Worm (Caenorhabditis elegans) whole organism, young adult: ENCODE results near the gene mdt-28.
A peak's percentile ranks its signal among the peaks of the same experiment; 100 is the strongest.

ENCODE experiments used
- B0019.2 ChIP-seq: fragments of 200-800 bp; sonication (Bioruptor generic); conservative IDR thresholded peaks from 2 replicates; pipeline ENCODE4 v1.3.6; 2022; ENCODE audit warnings: missing genetic modification reagents, missing genetic modification characterization, missing compliant biosample characterization
- F39B2.1 ChIP-seq: fragments of 200-800 bp; sonication (Bioruptor generic); IDR thresholded peaks from 2 replicates; pipeline ENCODE4 v1.3.6; 2022; ENCODE audit warnings: missing genetic modification reagents, missing genetic modification characterization, missing compliant biosample characterization
- F49E8.2 ChIP-seq: sonication (generic microtip); optimal IDR thresholded peaks from 3 replicates; lab custom pipeline; 2017; ENCODE audit warnings: missing genetic modification characterization, mild to moderate bottlenecking, missing compliant biosample characterization, antibody characterized with exemption, moderate library complexity; ENCODE audit not compliant: insufficient read depth
- F52B5.7 ChIP-seq: sonication (generic microtip); optimal IDR thresholded peaks from 2 replicates; lab custom pipeline; 2016; ENCODE audit warnings: mild to moderate bottlenecking, missing genetic modification characterization, missing compliant biosample characterization
- F57A8.1 ChIP-seq: fragments of 200-800 bp; sonication (Bioruptor generic); optimal IDR thresholded peaks from 2 replicates; lab custom pipeline; 2018; ENCODE audit warnings: mild to moderate bottlenecking, missing genetic modification characterization, moderate library complexity, missing compliant biosample characterization
- T07F8.4 ChIP-seq: sonication (generic microtip); optimal IDR thresholded peaks from 2 replicates; lab custom pipeline; 2016; ENCODE audit warnings: mild to moderate bottlenecking, missing genetic modification characterization, moderate library complexity, missing compliant biosample characterization
- Y53G8AR.9 ChIP-seq: fragments of 200-800 bp; sonication (Bioruptor generic); conservative IDR thresholded peaks from 2 replicates; pipeline ENCODE4 v1.3.6; 2022; ENCODE audit warnings: missing genetic modification reagents, missing genetic modification characterization, missing compliant biosample characterization
- Y67H2A.10 ChIP-seq: fragments of 200-800 bp; sonication (Bioruptor generic); conservative IDR thresholded peaks from 2 replicates; pipeline ENCODE4 v1.3.6; 2022; ENCODE audit warnings: missing genetic modification reagents, missing genetic modification characterization, missing compliant biosample characterization
- Y79H2A.3 ChIP-seq: fragments of 200-800 bp; sonication (Bioruptor generic); conservative IDR thresholded peaks from 2 replicates; pipeline ENCODE4 v1.3.6; 2022; ENCODE audit warnings: missing genetic modification reagents, missing genetic modification characterization, missing compliant biosample characterization
- ama-1 ChIP-seq, 3 experiments: fragments of 150-350 bp in 1 of 3; sonication (generic microtip) in 2 of 3; optimal IDR thresholded peaks; 2 replicates each; lab custom pipeline; 2014 to 2018; ENCODE audit warnings: missing biosample characterization in 2 of 3, missing genetic modification characterization in 2 of 3, missing genetic modification reagents in 2 of 3
- athp-1 ChIP-seq: sonication (generic microtip); optimal IDR thresholded peaks from 2 replicates; lab custom pipeline; 2017; ENCODE audit warnings: mild to moderate bottlenecking, missing genetic modification characterization, missing compliant biosample characterization
- attf-5 ChIP-seq: fragments of 200-800 bp; sonication (Bioruptor generic); optimal IDR thresholded peaks from 2 replicates; lab custom pipeline; 2018; ENCODE audit warnings: mild to moderate bottlenecking, missing genetic modification characterization, missing compliant biosample characterization
- cebp-1 ChIP-seq, 2 experiments: fragments of 200-800 bp in 1 of 2; sonication (Bioruptor generic) in 1 of 2; sonication (generic microtip) in 1 of 2; IDR thresholded peaks in 1 of 2; optimal IDR thresholded peaks in 1 of 2; 2 replicates each; pipeline versions ENCODE4 v1.3.6 to Lab custom; 2017 to 2022; ENCODE audit warnings: missing compliant biosample characterization in 2 of 2, missing genetic modification characterization in 2 of 2, mild to moderate bottlenecking in 1 of 2, missing genetic modification reagents in 1 of 2, moderate library complexity in 1 of 2
- ceh-40 ChIP-seq: fragments of 200-800 bp; sonication (Bioruptor generic); IDR thresholded peaks from 2 replicates; pipeline ENCODE4 v1.3.6; 2022; ENCODE audit warnings: missing genetic modification characterization, missing compliant biosample characterization
- ceh-58 ChIP-seq: fragments of 200-800 bp; sonication (Bioruptor generic); IDR thresholded peaks from 2 replicates; pipeline ENCODE4 v1.3.6; 2022; ENCODE audit warnings: missing genetic modification characterization, missing compliant biosample characterization
- chd-7 ChIP-seq: sonication (generic microtip); optimal IDR thresholded peaks from 2 replicates; lab custom pipeline; 2016; ENCODE audit warnings: mild to moderate bottlenecking, missing genetic modification characterization, moderate library complexity, missing compliant biosample characterization
- die-1 ChIP-seq: sonication (generic microtip); optimal IDR thresholded peaks from 2 replicates; lab custom pipeline; 2016; ENCODE audit warnings: missing genotype, mild to moderate bottlenecking, missing genetic modification characterization, missing compliant biosample characterization
- dpff-1 ChIP-seq: sonication (generic microtip); optimal IDR thresholded peaks from 2 replicates; lab custom pipeline; 2017; ENCODE audit warnings: mild to moderate bottlenecking, missing genetic modification characterization, missing compliant biosample characterization
- egl-44 ChIP-seq: fragments of 200-800 bp; sonication (Bioruptor generic); IDR thresholded peaks from 2 replicates; pipeline ENCODE4 v1.3.6; 2022; ENCODE audit warnings: missing genetic modification reagents, missing genetic modification characterization, missing compliant biosample characterization
- ekl-4 ChIP-seq: fragments of 200-800 bp; sonication (Bioruptor generic); IDR thresholded peaks from 2 replicates; pipeline ENCODE4 v1.3.6; 2022; ENCODE audit warnings: missing genetic modification reagents, missing genetic modification characterization, missing compliant biosample characterization
- ets-4 ChIP-seq: fragments of 200-800 bp; sonication (Bioruptor generic); optimal IDR thresholded peaks from 2 replicates; lab custom pipeline; 2018; ENCODE audit warnings: mild to moderate bottlenecking, missing genetic modification characterization, missing compliant biosample characterization
- hlh-12 ChIP-seq: sonication (generic microtip); optimal IDR thresholded peaks from 2 replicates; lab custom pipeline; 2016; ENCODE audit warnings: missing genetic modification characterization, missing compliant biosample characterization
- hlh-26 ChIP-seq: fragments of 200-800 bp; sonication (Bioruptor generic); conservative IDR thresholded peaks from 2 replicates; pipeline ENCODE4 v1.3.6; 2022; ENCODE audit warnings: missing genetic modification reagents, missing genetic modification characterization, missing compliant biosample characterization
- hmg-1.2 ChIP-seq: fragments of 200-800 bp; sonication (Bioruptor generic); IDR thresholded peaks from 2 replicates; pipeline ENCODE4 v1.3.6; 2022; ENCODE audit warnings: missing genetic modification reagents, missing genetic modification characterization, missing compliant biosample characterization
- hsf-1 ChIP-seq: fragments of 200-800 bp; sonication (Bioruptor generic); IDR thresholded peaks from 2 replicates; pipeline ENCODE4 v1.3.6; 2022; ENCODE audit warnings: missing genetic modification reagents, missing genetic modification characterization, missing compliant biosample characterization
- lin-26 ChIP-seq: fragments of 200-800 bp; sonication (Bioruptor generic); IDR thresholded peaks from 2 replicates; pipeline ENCODE4 v1.3.6; 2022; ENCODE audit warnings: missing genetic modification reagents, missing genetic modification characterization, missing compliant biosample characterization
- lin-54 ChIP-seq: fragments of 200-800 bp; sonication (Bioruptor generic); optimal IDR thresholded peaks from 2 replicates; lab custom pipeline; 2018; ENCODE audit warnings: mild to moderate bottlenecking, missing genetic modification characterization, missing compliant biosample characterization
- lir-1 ChIP-seq: fragments of 200-800 bp; sonication (Bioruptor generic); conservative IDR thresholded peaks from 2 replicates; pipeline ENCODE4 v1.3.6; 2022; ENCODE audit warnings: missing genetic modification reagents, missing genetic modification characterization, missing compliant biosample characterization
- lsl-1 ChIP-seq: fragments of 200-800 bp; sonication (Bioruptor generic); optimal IDR thresholded peaks from 2 replicates; lab custom pipeline; 2018; ENCODE audit warnings: mild to moderate bottlenecking, missing genetic modification characterization, moderate library complexity, missing compliant biosample characterization
- madf-10 ChIP-seq: sonication (generic microtip); optimal IDR thresholded peaks from 2 replicates; lab custom pipeline; 2016; ENCODE audit warnings: mild to moderate bottlenecking, missing genetic modification characterization, missing compliant biosample characterization
- madf-6 ChIP-seq: fragments of 200-800 bp; sonication (Bioruptor generic); IDR thresholded peaks from 2 replicates; pipeline ENCODE4 v1.3.6; 2022; ENCODE audit warnings: missing genetic modification reagents, missing genetic modification characterization, missing compliant biosample characterization
- nfya-2 ChIP-seq: fragments of 200-800 bp; sonication (Bioruptor generic); IDR thresholded peaks from 2 replicates; pipeline ENCODE4 v1.3.6; 2022; ENCODE audit warnings: missing genetic modification reagents, missing genetic modification characterization, missing compliant biosample characterization
- rcor-1 ChIP-seq: fragments of 200-800 bp; sonication (Bioruptor generic); IDR thresholded peaks from 2 replicates; pipeline ENCODE4 v1.3.6; 2022; ENCODE audit warnings: missing genetic modification reagents, missing genetic modification characterization, missing compliant biosample characterization
- snpc-1.1 ChIP-seq: sonication (generic microtip); optimal IDR thresholded peaks from 2 replicates; lab custom pipeline; 2017; ENCODE audit warnings: missing genetic modification characterization, mild to moderate bottlenecking, missing compliant biosample characterization, antibody characterized with exemption, moderate library complexity, missing genotype, missing genetic modification reagents; ENCODE audit not compliant: insufficient read depth
- sptf-2 ChIP-seq: fragments of 200-800 bp; sonication (Bioruptor generic); optimal IDR thresholded peaks from 2 replicates; lab custom pipeline; 2018; ENCODE audit warnings: mild to moderate bottlenecking, missing genetic modification characterization, missing compliant biosample characterization
- tbp1 ChIP-seq: fragments of 200-800 bp; sonication (Bioruptor generic); optimal IDR thresholded peaks from 2 replicates; lab custom pipeline; 2018; ENCODE audit warnings: mild to moderate bottlenecking, missing genetic modification characterization, missing compliant biosample characterization
- unc-62 ChIP-seq: fragments of 150-350 bp; optimal IDR thresholded peaks from 2 replicates; lab custom pipeline; 2014; ENCODE audit warnings: missing biosample characterization, missing genetic modification reagents, missing genetic modification characterization
- zfh-2 ChIP-seq: fragments of 200-800 bp; sonication (Bioruptor generic); conservative IDR thresholded peaks from 2 replicates; pipeline ENCODE4 v1.3.6; 2022; ENCODE audit warnings: missing genetic modification reagents, missing genetic modification characterization, missing compliant biosample characterization
- ztf-18 ChIP-seq: sonication (generic microtip); optimal IDR thresholded peaks from 2 replicates; lab custom pipeline; 2016; ENCODE audit warnings: missing genotype, mild to moderate bottlenecking, missing genetic modification characterization, missing compliant biosample characterization
- ztf-25 ChIP-seq: fragments of 200-800 bp; sonication (Bioruptor generic); IDR thresholded peaks from 2 replicates; pipeline ENCODE4 v1.3.6; 2022; ENCODE audit warnings: missing genetic modification reagents, missing genetic modification characterization, missing compliant biosample characterization
- ztf-26 ChIP-seq: sonication (generic microtip); optimal IDR thresholded peaks from 2 replicates; lab custom pipeline; 2017; ENCODE audit warnings: missing genetic modification characterization, missing compliant biosample characterization
- ztf-3 ChIP-seq: fragments of 200-800 bp; sonication (Bioruptor generic); optimal IDR thresholded peaks from 2 replicates; lab custom pipeline; 2018; ENCODE audit warnings: mild to moderate bottlenecking, missing genetic modification characterization, missing compliant biosample characterization
- ztf-6 ChIP-seq: fragments of 200-800 bp; sonication (Bioruptor generic); IDR thresholded peaks from 2 replicates; pipeline ENCODE4 v1.3.6; 2022; ENCODE audit warnings: missing genetic modification reagents, missing genetic modification characterization, missing compliant biosample characterization

Gene mdt-28

ce11 chrV:15547727-15548126 is 27.5 kb downstream of the mdt-28 start (continued):
- TF ChIP-seq ztf-3 = no peak
- no peak; the same call in 1 of the 2 replicates for TF ChIP-seq ceh-40 (GFP tag; lab: Robert Waterston, UW)
- no peak for TF ChIP-seq F52B5.7 (tag; lab: Kevin White, UChicago)
- no peak for TF ChIP-seq cebp-1 (GFP tag; IDR thresholded peaks at IDR 0.05; lab: Robert Waterston, UW)
- peak; percentile 33 for TF ChIP-seq cebp-1 (tag; optimal IDR thresholded peaks at IDR 0.05; lab: Kevin White, UChicago)
- TF ChIP-seq egl-44 (GFP tag; lab: Robert Waterston, UW) = 0 out of 2 replicates have a peak, but pooled peaks have one; percentile 40
- TF ChIP-seq rcor-1 (GFP tag; lab: Robert Waterston, UW) = peak; percentile 54; the same call in 1 of the 2 replicates
- no peak for TF ChIP-seq dpff-1 (tag; lab: Kevin White, UChicago)
- no peak for TF ChIP-seq nfya-2
- TF ChIP-seq F49E8.2 (tag; lab: Kevin White, UChicago) = peak; percentile 62
- TF ChIP-seq, all 124 proteins: peak for 51

ce11 chrV:15544898-15545297 is 30.3 kb downstream of the mdt-28 start, which contains the start of gene glb-14:
TSS of gene glb-14 (minus strand) at chrV:15544994.
- no peak for TF ChIP-seq Y79H2A.3 (GFP tag; lab: Robert Waterston, UW)
- TF ChIP-seq ztf-25 (GFP tag; lab: Robert Waterston, UW) = no peak

- TF ChIP-seq zfh-2 (GFP tag; lab: Robert Waterston, UW) = peak; percentile 77
- TF ChIP-seq Y67H2A.10 (GFP tag; lab: Robert Waterston, UW) = no peak
These were observed 32.0 kb downstream of the mdt-28 start for ce11 chrV:15543252-15543651.

ce11 chrV:15537923-15538322 is 37.3 kb downstream of the mdt-28 start, which contains the start of gene prde-1:
TSS of gene prde-1 (plus strand) at chrV:15538244.
- TF ChIP-seq ztf-18 (tag; lab: Kevin White, UChicago) (peak; percentile 93), F57A8.1 (GFP tag; lab: Kevin White, UChicago) (no peak), tbp1 (peak; percentile 28), hmg-1.2 (GFP tag; lab: Robert Waterston, UW) (no peak), lin-26 (no peak), madf-6 (peak; percentile 66), die-1 (tag; lab: Kevin White, UChicago) (no peak), ets-4 (no peak), unc-62 (GFP tag; lab: Kevin White, UChicago) (no peak), ceh-58 (GFP tag; lab: Robert Waterston, UW) (no peak), madf-10 (tag; lab: Kevin White, UChicago) (no peak), ztf-26 (tag; lab: Kevin White, UChicago) (no peak), B0019.2 (GFP tag; lab: Robert Waterston, UW) (no peak), hlh-26 (GFP tag; lab: Robert Waterston, UW) (no peak), hsf-1 (peak; percentile 41; the same call in 1 of the 2 replicates), ztf-3 (no peak), athp-1 (tag; lab: Kevin White, UChicago) (no peak), ztf-6 (GFP tag; lab: Robert Waterston, UW) (no peak), Y53G8AR.9 (GFP tag; lab: Robert Waterston, UW) (no peak), hlh-12 (no peak), lin-54 (GFP tag; lab: Kevin White, UChicago) (peak; percentile 49), F39B2.1 (GFP tag; lab: Robert Waterston, UW) (no peak), chd-7 (tag; lab: Kevin White, UChicago) (no peak), rcor-1 (GFP tag; lab: Robert Waterston, UW) (0 out of 2 replicates have a peak, but pooled peaks have one; percentile 36), lir-1 (GFP tag; lab: Robert Waterston, UW) (no peak), lsl-1 (GFP tag; lab: Kevin White, UChicago) (peak; percentile 61), T07F8.4 (tag; lab: Kevin White, UChicago) (no peak), ama-1 (optimal IDR thresholded peaks at IDR 0.05; lab: Kevin White, UChicago) (no peak), ama-1 (GFP tag; optimal IDR thresholded peaks at IDR 0.05; lab: Kevin White, UChicago) (no peak), ekl-4 (GFP tag; lab: Robert Waterston, UW) (no peak), snpc-1.1 (tag; lab: Kevin White, UChicago) (no peak), attf-5 (GFP tag; lab: Kevin White, UChicago) (no peak), sptf-2 (no peak)
